Worm (Caenorhabditis elegans) whole organism, L3 larva: ENCODE data around the gene W08A12.2.

Experiments
- R02D3.7 ChIP-seq: fragments of 150-350 bp; optimal IDR thresholded peaks from 2 replicates; lab custom pipeline; 2014; ENCODE audit warnings: missing biosample characterization, missing genetic modification characterization
- ZK546.5 ChIP-seq: sonication (generic microtip); optimal IDR thresholded peaks from 2 replicates; lab custom pipeline; 2017; ENCODE audit warnings: missing biosample characterization, missing genetic modification characterization
- ceh-28 ChIP-seq: fragments of 150-350 bp; optimal IDR thresholded peaks from 2 replicates; lab custom pipeline; 2014; ENCODE audit warnings: missing biosample characterization, missing genetic modification reagents, missing genetic modification characterization
- ceh-82 ChIP-seq: fragments of 150-350 bp; optimal IDR thresholded peaks from 2 replicates; lab custom pipeline; 2014; ENCODE audit warnings: missing biosample characterization, missing genetic modification characterization
- daf-12 ChIP-seq: fragments of 150-350 bp; optimal IDR thresholded peaks from 2 replicates; lab custom pipeline; 2014; ENCODE audit warnings: missing biosample characterization, missing genetic modification reagents, missing genetic modification characterization
- elt-1 ChIP-seq: fragments of 150-350 bp; optimal IDR thresholded peaks from 2 replicates; lab custom pipeline; 2014; ENCODE audit warnings: missing biosample characterization, missing genetic modification characterization
- elt-3 ChIP-seq, 3 experiments: fragments of 150-350 bp in 1 of 3; sonication (generic microtip) in 2 of 3; optimal IDR thresholded peaks; 2 replicates in 2 of 3; 4 replicates in 1 of 3; lab custom pipeline; 2014 to 2017; ENCODE audit warnings: missing biosample characterization in 3 of 3, missing genetic modification characterization in 3 of 3
- eor-1 ChIP-seq, 2 experiments: fragments of 150-350 bp; optimal IDR thresholded peaks; 2 replicates each; lab custom pipeline; 2014 to 2018; ENCODE audit warnings: missing biosample characterization in 2 of 2, missing genetic modification characterization in 2 of 2
- jun-1 ChIP-seq: fragments of 150-350 bp; optimal IDR thresholded peaks from 2 replicates; lab custom pipeline; 2014; ENCODE audit warnings: missing biosample characterization, missing genetic modification reagents, missing genetic modification characterization
- lin-39 ChIP-seq: fragments of 150-350 bp; optimal IDR thresholded peaks from 2 replicates; lab custom pipeline; 2018; ENCODE audit warnings: missing biosample characterization, missing genetic modification reagents, missing genetic modification characterization
- mml-1 ChIP-seq: fragments of 150-350 bp; sonication (generic microtip); optimal IDR thresholded peaks from 3 replicates; lab custom pipeline; 2014; ENCODE audit warnings: missing biosample characterization, missing genetic modification characterization
- nhr-28 ChIP-seq: fragments of 150-350 bp; optimal IDR thresholded peaks from 2 replicates; lab custom pipeline; 2014; ENCODE audit warnings: missing biosample characterization, missing genetic modification characterization
- nhr-67 ChIP-seq: fragments of 150-350 bp; optimal IDR thresholded peaks from 2 replicates; lab custom pipeline; 2014; ENCODE audit warnings: missing biosample characterization, missing genetic modification characterization
- pqm-1 ChIP-seq: fragments of 150-350 bp; optimal IDR thresholded peaks from 2 replicates; lab custom pipeline; 2017; ENCODE audit warnings: missing biosample characterization, missing genetic modification characterization, inconsistent platforms
- snpc-4 ChIP-seq: fragments of 150-350 bp; optimal IDR thresholded peaks from 2 replicates; lab custom pipeline; 2014; ENCODE audit warnings: missing biosample characterization, missing genetic modification characterization
- zag-1 ChIP-seq: fragments of 150-350 bp; optimal IDR thresholded peaks from 2 replicates; lab custom pipeline; 2014; ENCODE audit warnings: missing biosample characterization, missing genetic modification characterization
- ztf-4 ChIP-seq: fragments of 150-350 bp; optimal IDR thresholded peaks from 2 replicates; lab custom pipeline; 2014; ENCODE audit warnings: missing biosample characterization, missing genetic modification characterization

The W08A12.2 gene

DNA sequence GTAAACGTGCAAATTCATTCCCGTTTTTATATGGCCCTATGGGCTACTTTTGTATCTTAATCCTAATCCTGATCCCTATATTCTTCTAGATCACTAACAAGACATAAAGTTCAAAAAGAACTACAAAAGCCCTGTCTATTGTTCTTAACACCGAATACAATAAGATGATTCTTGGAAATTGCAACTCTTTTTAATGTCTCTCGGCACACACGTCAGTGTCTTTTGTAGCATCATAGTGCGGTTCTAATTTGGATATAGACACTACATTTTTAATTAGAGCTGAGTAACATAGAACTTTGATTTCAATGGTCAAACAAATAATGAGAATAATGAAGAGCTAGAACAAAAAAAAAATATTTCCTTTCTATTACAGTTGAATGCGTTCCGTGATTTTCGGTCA, 45.8 kb downstream of the W08A12.2 start:
- TF ChIP-seq ceh-82 (tag; lab: Kevin White, UChicago) (no peak), nhr-67 (tag; lab: Kevin White, UChicago) (no peak), ztf-4 (tag; lab: Kevin White, UChicago) (no peak), elt-1 (tag; lab: Kevin White, UChicago) (no peak), daf-12 (tag; lab: Kevin White, UChicago) (no peak), nhr-28 (tag; lab: Kevin White, UChicago) (no peak), R02D3.7 (tag; lab: Kevin White, UChicago) (no peak), elt-3 (tag; optimal IDR thresholded peaks at IDR 0.05; lab: Kevin White, UChicago) (no peak), eor-1 (tag; optimal IDR thresholded peaks at IDR 0.05; lab: Kevin White, UChicago) (no peak), zag-1 (tag; lab: Kevin White, UChicago) (no peak), lin-39 (no peak)

- TF ChIP-seq snpc-4 (tag; lab: Kevin White, UChicago), result no peak
- TF ChIP-seq pqm-1 (tag; lab: Kevin White, UChicago), result no peak
- no peak for TF ChIP-seq ZK546.5 (tag; lab: Kevin White, UChicago)
- TF ChIP-seq jun-1 (tag; lab: Kevin White, UChicago), result no peak
- no peak for TF ChIP-seq nhr-28 (tag; lab: Kevin White, UChicago)
- TF ChIP-seq mml-1 (tag; lab: Kevin White, UChicago), result no peak
- no peak for TF ChIP-seq ceh-28 (tag; lab: Kevin White, UChicago)
Observed at ce11 chrV:3637086-3637485, 48.6 kb downstream of the W08A12.2 start, which contains the start of gene srx-41. srx-41 (minus strand) TSS chrV:3637186.
